Worm (Caenorhabditis elegans): ENCODE results near the gene B0252.5.
A peak's percentile ranks its signal among the peaks of the same experiment; 100 is the strongest.

Gene B0252.5

DNA sequence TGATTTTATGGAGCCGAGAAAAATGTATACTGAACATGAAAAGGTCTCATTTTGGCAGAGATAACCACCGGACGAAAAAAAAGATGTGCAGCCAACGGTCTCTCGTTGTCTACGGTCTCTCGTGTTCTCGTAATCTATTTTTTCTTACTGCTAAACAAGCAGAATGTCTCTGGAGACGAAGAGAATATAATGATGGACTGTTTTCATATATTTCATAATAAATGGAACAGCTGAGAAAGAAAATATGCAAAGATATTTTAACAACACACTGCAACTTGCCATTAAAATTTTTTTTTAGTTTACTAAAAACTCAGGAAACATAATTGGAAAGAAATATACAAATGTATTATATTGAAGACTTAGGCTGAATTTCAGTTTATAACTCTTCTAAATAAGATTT is 11.4 kb upstream of the B0252.5 start (continued):
- TF ChIP-seq jun-1 (tag; optimal IDR thresholded peaks at IDR 0.05) (no peak), nhr-71 (tag; optimal IDR thresholded peaks at IDR 0.05) (peak; percentile 1), efl-1 (optimal IDR thresholded peaks at IDR 0.05) (no peak), efl-1 (GFP tag; optimal IDR thresholded peaks at IDR 0.05 in 1 of 2) (no peak), hpl-2 (GFP tag; optimal IDR thresholded peaks at IDR 0.05) (no peak), pax-3 (tag; optimal IDR thresholded peaks at IDR 0.05) (no peak), unc-98 (GFP tag; IDR thresholded peaks at IDR 0.05) (no peak), snu-23 (GFP tag; optimal IDR thresholded peaks at IDR 0.05) (no peak), sox-4 (tag; optimal IDR thresholded peaks at IDR 0.05) (no peak), aly-2 (tag; optimal IDR thresholded peaks at IDR 0.05) (no peak), ces-1 (GFP tag; optimal IDR thresholded peaks at IDR 0.05) (no peak)

DNA sequence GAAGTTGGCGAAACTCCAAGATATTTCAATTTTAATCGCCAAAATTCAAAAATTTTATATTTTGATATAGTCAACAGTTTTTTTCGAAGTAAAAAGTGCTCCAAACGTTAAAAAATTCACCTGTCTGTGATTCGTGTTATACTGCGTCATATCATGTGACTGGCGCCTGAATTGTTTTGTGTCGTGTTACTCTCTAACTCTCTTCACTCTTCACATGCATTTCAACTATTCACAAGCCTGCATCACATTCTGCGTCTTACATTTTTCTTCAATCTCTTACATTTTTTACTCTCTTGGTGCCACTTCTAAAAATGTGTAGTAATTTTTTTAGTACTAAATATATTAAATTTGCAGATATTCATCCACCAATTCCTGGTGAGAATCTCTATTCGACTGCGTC is 9.7 kb upstream of the B0252.5 start, which contains the start of gene flcn-1:
flcn-1 (plus strand) TSS at position 348 of the 400 bp plus-strand sequence.
- TF ChIP-seq unc-130 (tag; optimal IDR thresholded peaks at IDR 0.05) (peak; percentile 20), nhr-71 (tag; optimal IDR thresholded peaks at IDR 0.05) (peak; percentile 78), ceh-82 (tag; optimal IDR thresholded peaks at IDR 0.05) (peak in 1 of 3 experiments; percentile 10), nhr-90 (tag; optimal IDR thresholded peaks at IDR 0.05; ENCODE audit: poor library complexity) (peak; percentile 41), nhr-19 (GFP tag; conservative IDR thresholded peaks at IDR 0.05) (peak; percentile 42), ztf-11 (tag; optimal IDR thresholded peaks at IDR 0.05) (no peak), lin-14 (GFP tag; optimal IDR thresholded peaks at IDR 0.05) (peak; percentile 85), nhr-20 (tag; optimal IDR thresholded peaks at IDR 0.05) (peak; percentile 64), blmp-1 (tag; optimal IDR thresholded peaks at IDR 0.05) (peak; percentile 23), nhr-12 (tag; optimal IDR thresholded peaks at IDR 0.05) (no peak), nhr-85 (tag) (peak; percentile 52), ceh-63 (GFP tag; optimal IDR thresholded peaks at IDR 0.05) (no peak), rnt-1 (tag; optimal IDR thresholded peaks at IDR 0.05) (peak; percentile 40), jun-1 (tag; optimal IDR thresholded peaks at IDR 0.05) (no peak), mdl-1 (tag; optimal IDR thresholded peaks at IDR 0.05) (no peak), ets-5 (GFP tag; IDR thresholded peaks at IDR 0.05) (no peak), mep-1 (tag; optimal IDR thresholded peaks at IDR 0.05) (peak; percentile 76), fkh-8 (tag; optimal IDR thresholded peaks at IDR 0.05) (peak; percentile 81), elt-2 (tag; optimal IDR thresholded peaks at IDR 0.05) (peak; percentile 41), tbx-2 (tag; optimal IDR thresholded peaks at IDR 0.05) (peak; percentile 40), swsn-7 (tag; optimal IDR thresholded peaks at IDR 0.05) (peak; percentile 61), lin-39 (tag; optimal IDR thresholded peaks at IDR 0.05) (peak; percentile 6), fos-1 (tag; optimal IDR thresholded peaks at IDR 0.05) (peak; percentile 15), elt-3 (tag; optimal IDR thresholded peaks at IDR 0.05) (no peak), pax-3 (tag; optimal IDR thresholded peaks at IDR 0.05) (no peak), aly-2 (tag; optimal IDR thresholded peaks at IDR 0.05) (no peak), sox-4 (tag; optimal IDR thresholded peaks at IDR 0.05) (peak; percentile 17), lsy-2 (tag; optimal IDR thresholded peaks at IDR 0.05) (peak; percentile 35 to 67), egl-13 (tag; optimal IDR thresholded peaks at IDR 0.05) (peak; percentile 50), lir-3 (tag; optimal IDR thresholded peaks at IDR 0.05; ENCODE audit: poor library complexity) (peak; percentile 9), xbp-1 (tag; optimal IDR thresholded peaks at IDR 0.05) (peak; percentile 49), lin-15B (tag; optimal IDR thresholded peaks at IDR 0.05) (no peak), snpc-4 (tag; optimal IDR thresholded peaks at IDR 0.05) (peak; percentile 15), dsc-1 (tag; optimal IDR thresholded peaks at IDR 0.05) (peak; percentile 7), fkh-4 (tag; optimal IDR thresholded peaks at IDR 0.05; ENCODE audit: borderline replicate concordance) (no peak), efl-1 (optimal IDR thresholded peaks at IDR 0.05) (peak; percentile 42 to 50), efl-1 (GFP tag; optimal IDR thresholded peaks at IDR 0.05 in 1 of 2) (peak in 1 of 2 experiments; percentile 30), efl-3 (GFP tag; optimal IDR thresholded peaks at IDR 0.05) (no peak), ces-1 (GFP tag; optimal IDR thresholded peaks at IDR 0.05) (no peak), hlh-4 (tag; optimal IDR thresholded peaks at IDR 0.05) (peak; percentile 45), dpl-1 (GFP tag; optimal IDR thresholded peaks at IDR 0.05) (peak in 2 of 3 experiments; percentile 10 to 37), mef-2 (tag; optimal IDR thresholded peaks at IDR 0.05) (no peak), lin-35 (GFP tag; optimal IDR thresholded peaks at IDR 0.05) (peak; percentile 55 to 60), snu-23 (GFP tag; optimal IDR thresholded peaks at IDR 0.05) (peak; percentile 74), irx-1 (tag; optimal IDR thresholded peaks at IDR 0.05) (peak; percentile 34), unc-98 (GFP tag; IDR thresholded peaks at IDR 0.05) (no peak), tlp-1 (tag; optimal IDR thresholded peaks at IDR 0.05) (no peak), nhr-47 (tag; optimal IDR thresholded peaks at IDR 0.05) (peak; percentile 67)

Data from whole organism, L1 larva.